Worm (Caenorhabditis elegans) whole organism, L3 larva: Measurements from ENCODE around the gene C01G10.9.

ENCODE experiments used
- aly-2 ChIP-seq: fragments of 150-350 bp; optimal IDR thresholded peaks from 2 replicates; lab custom pipeline; 2014; ENCODE audit warnings: missing biosample characterization, missing genetic modification characterization
- elt-1 ChIP-seq: fragments of 150-350 bp; optimal IDR thresholded peaks from 2 replicates; lab custom pipeline; 2014; ENCODE audit warnings: missing biosample characterization, missing genetic modification characterization
- fkh-10 ChIP-seq: sonication (generic microtip); optimal IDR thresholded peaks from 2 replicates; lab custom pipeline; 2017; ENCODE audit warnings: missing biosample characterization, missing genetic modification reagents, missing genetic modification characterization
- nhr-12 ChIP-seq: fragments of 150-350 bp; optimal IDR thresholded peaks from 2 replicates; lab custom pipeline; 2014; ENCODE audit warnings: missing biosample characterization, missing genetic modification characterization
- nhr-23 ChIP-seq: fragments of 150-350 bp; optimal IDR thresholded peaks from 2 replicates; lab custom pipeline; 2014; ENCODE audit warnings: missing biosample characterization, missing genetic modification reagents, missing genetic modification characterization
- unc-39 ChIP-seq: sonication (generic microtip); optimal IDR thresholded peaks from 4 replicates; lab custom pipeline; 2017; ENCODE audit warnings: missing biosample characterization, missing genetic modification characterization
- ztf-4 ChIP-seq: fragments of 150-350 bp; optimal IDR thresholded peaks from 2 replicates; lab custom pipeline; 2014; ENCODE audit warnings: missing biosample characterization, missing genetic modification characterization

- TF ChIP-seq aly-2 (no peak), nhr-12 (tag; lab: Kevin White, UChicago) (no peak), ztf-4 (tag; lab: Kevin White, UChicago) (no peak), elt-1 (no peak), nhr-23 (tag; lab: Kevin White, UChicago) (no peak), fkh-10 (GFP tag; lab: Kevin White, UChicago) (no peak), unc-39 (no peak)
Measured at ce11 chrV:15127413-15127812, 45.1 kb downstream of the C01G10.9 start, which contains the start of gene srj-27.
